Worm (Caenorhabditis elegans): Measurements from ENCODE around the gene nhr-138.
A peak's percentile ranks its signal among the peaks of the same experiment; 100 is the strongest.

nhr-138 gene

ce11 chrIV:9756647-9757424 is 31.8 kb downstream of the nhr-138 start:
- no peak for TF ChIP-seq duxl-1 (tag; optimal IDR thresholded peaks at IDR 0.05; ENCODE audit: poor library complexity)
- TF ChIP-seq fkh-10 (GFP tag; optimal IDR thresholded peaks at IDR 0.05), result no peak
- no peak for TF ChIP-seq dpl-1 (GFP tag; optimal IDR thresholded peaks at IDR 0.05)
- TF ChIP-seq madf-5 (GFP tag; IDR thresholded peaks at IDR 0.05), result no peak
- TF ChIP-seq nhr-6 (tag; optimal IDR thresholded peaks at IDR 0.05), result no peak
- no peak for TF ChIP-seq ama-1 (optimal IDR thresholded peaks at IDR 0.05)
- no peak for TF ChIP-seq zip-11 (GFP tag; IDR thresholded peaks at IDR 0.05)
- no peak for TF ChIP-seq F10B5.3 (tag; optimal IDR thresholded peaks at IDR 0.05)
- TF ChIP-seq fos-1 (tag; optimal IDR thresholded peaks at IDR 0.05), result no peak
- no peak for TF ChIP-seq ceh-44 (GFP tag; IDR thresholded peaks at IDR 0.05)
- TF ChIP-seq D1046.2 (GFP tag; IDR thresholded peaks at IDR 0.05), result no peak
- peak; percentile 89 for TF ChIP-seq dve-1 (tag; optimal IDR thresholded peaks at IDR 0.05; ENCODE audit: insufficient read depth)
- TF ChIP-seq daf-12 (tag; optimal IDR thresholded peaks at IDR 0.05), result no peak
- TF ChIP-seq tag-97 (GFP tag; IDR thresholded peaks at IDR 0.05), result no peak
- no peak for TF ChIP-seq zfp-2 (tag; optimal IDR thresholded peaks at IDR 0.05)
- no peak for TF ChIP-seq T20F7.1 (GFP tag; optimal IDR thresholded peaks at IDR 0.05)
- no peak for TF ChIP-seq madf-9 (GFP tag; conservative IDR thresholded peaks at IDR 0.05)
- TF ChIP-seq spr-3 (GFP tag; optimal IDR thresholded peaks at IDR 0.05), result no peak
- TF ChIP-seq Y105C5A.15 (GFP tag; IDR thresholded peaks at IDR 0.05), result no peak
- TF ChIP-seq R02D3.7 (tag; optimal IDR thresholded peaks at IDR 0.05), result no peak
- TF ChIP-seq skn-1 (tag; optimal IDR thresholded peaks at IDR 0.05), result no peak
- no peak for TF ChIP-seq ceh-32 (tag; optimal IDR thresholded peaks at IDR 0.05; ENCODE audit: poor library complexity)
- TF ChIP-seq snpc-1.2 (GFP tag; IDR thresholded peaks at IDR 0.05), result no peak
- TF ChIP-seq rbr-2 (tag; optimal IDR thresholded peaks at IDR 0.05), result no peak
- no peak for TF ChIP-seq mdt-29 (GFP tag; IDR thresholded peaks at IDR 0.05)
- TF ChIP-seq lin-15B (tag; optimal IDR thresholded peaks at IDR 0.05), result no peak
- TF ChIP-seq egl-27 (tag; optimal IDR thresholded peaks at IDR 0.05), result no peak
- TF ChIP-seq Y48G9A.11 (GFP tag; IDR thresholded peaks at IDR 0.05), result no peak
- TF ChIP-seq arid-1 (GFP tag; conservative IDR thresholded peaks at IDR 0.05), result no peak
- TF ChIP-seq vab-7 (GFP tag; IDR thresholded peaks at IDR 0.05), result no peak
- TF ChIP-seq zfp-3 (GFP tag; conservative IDR thresholded peaks at IDR 0.05), result no peak
- no peak for TF ChIP-seq ztf-7 (tag; optimal IDR thresholded peaks at IDR 0.05)
- TF ChIP-seq mep-1 (tag; optimal IDR thresholded peaks at IDR 0.05), result peak; percentile 39
- TF ChIP-seq T26A8.4 (GFP tag; IDR thresholded peaks at IDR 0.05), result no peak
- no peak for TF ChIP-seq nhr-102 (tag; optimal IDR thresholded peaks at IDR 0.05)
- TF ChIP-seq nhr-48 (tag; optimal IDR thresholded peaks at IDR 0.05), result no peak
- no peak for TF ChIP-seq zip-2 (tag; optimal IDR thresholded peaks at IDR 0.05)
- TF ChIP-seq jun-1 (tag; optimal IDR thresholded peaks at IDR 0.05), result no peak
- TF ChIP-seq nhr-76 (tag; optimal IDR thresholded peaks at IDR 0.05), result no peak
- TF ChIP-seq dmd-9 (GFP tag; IDR thresholded peaks at IDR 0.05), result no peak
- TF ChIP-seq unc-39 (tag; optimal IDR thresholded peaks at IDR 0.05), result no peak
- no peak for TF ChIP-seq saeg-2 (GFP tag; IDR thresholded peaks at IDR 0.05)
- no peak for TF ChIP-seq aly-2 (tag; optimal IDR thresholded peaks at IDR 0.05)
- TF ChIP-seq mxl-2 (GFP tag; conservative IDR thresholded peaks at IDR 0.05), result no peak
- TF ChIP-seq sdz-12 (GFP tag; optimal IDR thresholded peaks at IDR 0.05), result no peak
- no peak for TF ChIP-seq daf-8 (GFP tag; IDR thresholded peaks at IDR 0.05)
- TF ChIP-seq lir-3 (tag; optimal IDR thresholded peaks at IDR 0.05), result no peak
- TF ChIP-seq F37D6.2 (tag; optimal IDR thresholded peaks at IDR 0.05), result no peak
- TF ChIP-seq pqm-1 (tag; optimal IDR thresholded peaks at IDR 0.05), result peak; percentile 60
- TF ChIP-seq attf-4 (tag; optimal IDR thresholded peaks at IDR 0.05), result no peak
- no peak for TF ChIP-seq pha-4 (GFP tag; IDR thresholded peaks at IDR 0.05)
- no peak for TF ChIP-seq pha-4 (tag; optimal IDR thresholded peaks at IDR 0.05)

All from whole organism, L4 larva.